Worm (Caenorhabditis elegans) whole organism, dauer: ENCODE measurements around the gene lrpc-1.

ENCODE experiments used
- unc-62 ChIP-seq: sonication (generic microtip); optimal IDR thresholded peaks from 2 replicates; lab custom pipeline; 2017; ENCODE audit warnings: missing biosample characterization, missing genetic modification reagents, missing genetic modification characterization

lrpc-1 gene

DNA sequence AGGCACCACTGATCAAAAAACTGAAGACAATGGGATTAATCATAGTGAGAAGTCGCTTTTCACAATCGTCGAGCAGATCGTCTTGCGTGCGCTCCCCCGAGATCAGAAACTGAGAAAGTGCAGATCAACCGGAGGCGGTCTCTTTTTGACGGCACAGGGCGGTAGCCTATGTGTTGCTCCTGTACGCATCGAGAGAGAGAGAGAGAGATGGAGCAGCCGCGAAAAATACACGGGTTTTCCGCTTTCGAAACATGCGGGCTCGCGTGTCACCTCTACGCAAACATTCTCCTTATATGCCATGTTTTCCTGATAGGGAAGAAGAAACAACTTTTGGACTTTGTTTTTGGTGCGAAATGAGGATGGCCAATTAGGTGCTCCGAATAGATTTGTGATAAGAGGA lies at the start of gene lrpc-1:
lrpc-1 (minus strand) TSS at position 101 of the 400 bp plus-strand sequence.
- TF ChIP-seq unc-62 (GFP tag; lab: Kevin White, UChicago) = no peak

DNA sequence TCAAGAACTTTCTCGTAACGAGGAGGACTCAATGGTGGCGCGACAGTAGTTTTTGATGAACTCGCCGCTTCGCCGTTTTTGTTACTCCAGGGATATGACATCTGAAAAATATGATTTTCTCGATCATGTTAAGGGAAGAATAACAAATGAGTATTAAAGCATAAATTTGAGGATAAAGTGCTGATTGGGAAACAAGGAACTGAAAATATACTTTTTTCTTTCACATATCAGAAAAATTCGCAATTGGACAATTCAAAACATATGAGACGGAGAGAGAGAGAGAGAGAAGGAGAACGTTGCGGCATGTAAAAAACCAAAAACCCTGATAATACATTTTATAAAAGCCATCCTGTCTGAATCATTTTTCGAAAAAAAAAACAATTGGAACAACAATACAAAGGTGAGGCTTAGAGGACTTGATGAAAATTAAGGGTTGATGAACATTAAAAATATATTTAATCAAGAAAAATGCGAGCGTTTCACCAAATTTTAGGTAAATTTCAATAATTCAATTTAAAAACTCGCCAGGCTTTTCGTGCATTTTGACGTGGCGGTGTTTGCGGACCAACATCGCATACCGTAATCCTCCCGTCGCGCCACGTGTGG lies 47.7 kb upstream of the lrpc-1 start, which contains the start of the genes mut-14 and C14C11.2:
mut-14 (minus strand) TSS at position 101 of the 606 bp plus-strand sequence.
C14C11.2 (plus strand) TSS at position 556 of the 606 bp plus-strand sequence.
- TF ChIP-seq unc-62 (GFP tag; lab: Kevin White, UChicago) = no peak

DNA sequence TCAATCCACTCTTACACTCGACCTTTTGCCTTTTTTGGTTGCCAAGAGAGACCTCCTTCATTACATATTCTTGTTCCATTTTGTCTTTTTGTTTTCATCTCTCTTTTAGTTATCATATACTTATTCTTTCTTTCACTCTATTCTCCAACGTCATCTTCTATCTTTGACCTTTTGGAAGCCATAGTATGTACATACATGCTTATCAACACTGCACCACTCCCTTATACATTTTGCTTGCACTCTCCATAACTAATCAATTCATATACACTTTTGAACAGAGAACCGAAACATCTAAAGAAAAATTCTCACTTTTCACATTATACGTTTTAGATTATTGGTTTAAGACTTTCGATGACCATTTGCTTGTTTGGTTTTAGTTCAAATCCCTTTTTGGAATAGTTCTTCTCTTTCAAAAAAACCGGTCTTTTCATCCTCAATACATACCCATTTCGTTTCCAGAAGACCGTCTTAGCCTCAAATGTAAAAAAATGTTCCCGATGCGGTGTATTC lies 41.0 kb upstream of the lrpc-1 start, which contains the start of gene hex-2:
hex-2 (plus strand) TSS at position 460 of the 510 bp plus-strand sequence.
- no peak for TF ChIP-seq unc-62 (GFP tag; lab: Kevin White, UChicago)

DNA sequence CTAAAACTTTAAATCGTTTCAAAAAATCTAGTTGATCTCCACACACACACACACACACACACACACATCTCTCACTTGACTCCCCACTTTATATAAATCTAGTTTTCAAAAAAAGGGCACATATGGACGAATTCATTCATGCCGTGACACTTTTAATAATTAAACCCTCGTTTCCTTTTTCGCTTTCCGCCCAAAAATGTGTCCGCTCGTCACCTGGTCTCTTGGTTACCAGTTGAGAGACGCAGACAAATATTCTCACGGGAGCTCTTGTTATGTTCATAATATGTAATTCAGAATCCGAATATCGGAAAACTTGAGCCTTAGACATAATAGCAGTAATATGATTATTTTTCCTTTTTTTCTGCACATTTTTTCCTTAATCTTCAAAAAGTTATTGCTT lies 38.9 kb upstream of the lrpc-1 start:
- no peak for TF ChIP-seq unc-62 (GFP tag; lab: Kevin White, UChicago)

DNA sequence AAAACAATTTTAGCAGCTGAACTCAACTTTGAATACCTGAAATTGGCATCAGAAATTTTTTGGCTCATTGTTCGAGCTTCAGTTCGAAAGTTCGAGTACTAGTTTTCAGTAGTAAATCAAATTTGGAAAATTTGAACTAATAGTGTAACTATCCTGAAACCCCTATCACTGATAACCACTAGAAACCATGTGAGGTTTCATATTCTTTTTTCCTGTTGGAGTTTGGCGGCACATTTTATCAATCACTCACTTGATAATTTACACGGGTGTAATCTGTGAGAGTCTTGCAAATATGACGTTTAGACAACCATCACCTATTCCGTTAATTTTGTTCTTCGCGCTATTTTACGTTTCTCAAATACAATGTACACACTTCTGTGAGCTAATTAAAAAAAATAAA lies 34.4 kb upstream of the lrpc-1 start, which contains the start of gene C14C11.4:
C14C11.4 (plus strand) TSS at position 252 of the 400 bp plus-strand sequence.
- TF ChIP-seq unc-62 (GFP tag; lab: Kevin White, UChicago) = no peak

DNA sequence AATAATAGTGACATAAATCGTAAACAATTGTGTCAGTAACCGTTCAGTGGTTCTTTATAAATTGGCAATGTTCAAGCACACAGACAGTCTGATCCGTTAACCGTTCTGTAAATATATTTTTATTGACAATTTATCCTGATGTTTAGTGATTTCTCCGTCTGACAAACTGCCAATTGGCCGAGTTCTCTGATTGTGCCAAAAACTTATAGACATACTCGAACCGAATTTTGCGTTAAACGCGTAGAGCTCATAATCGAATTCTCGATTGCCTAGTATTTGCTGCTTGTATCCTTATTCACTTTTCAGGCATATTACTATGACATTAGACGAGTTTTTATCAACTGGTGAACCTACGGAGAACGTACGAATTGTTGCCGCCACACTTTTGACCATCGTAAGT lies 31.2 kb upstream of the lrpc-1 start, which contains the start of gene srx-117:
srx-117 (plus strand) TSS at position 301 of the 400 bp plus-strand sequence.
- TF ChIP-seq unc-62 (GFP tag; lab: Kevin White, UChicago) = no peak

DNA sequence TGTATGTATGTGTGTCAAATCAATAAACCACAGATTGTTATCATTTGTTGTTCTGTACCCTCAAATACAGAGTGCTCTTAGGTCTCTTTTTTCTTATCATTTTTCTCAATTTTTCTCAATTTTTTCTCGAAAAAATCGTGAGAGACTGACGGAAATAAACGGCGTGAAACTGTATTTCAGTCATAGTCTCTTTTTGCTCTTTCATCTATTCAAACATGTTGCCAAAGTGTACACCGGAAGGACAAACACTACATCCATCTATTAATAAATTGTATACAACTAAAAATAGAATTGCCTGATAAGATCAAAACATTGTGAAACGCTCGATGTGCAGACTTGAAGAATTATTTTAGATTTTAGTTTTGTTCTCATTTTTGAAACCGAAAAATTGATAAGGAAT lies 21.4 kb upstream of the lrpc-1 start:
- TF ChIP-seq unc-62 (GFP tag; lab: Kevin White, UChicago) = no peak

DNA sequence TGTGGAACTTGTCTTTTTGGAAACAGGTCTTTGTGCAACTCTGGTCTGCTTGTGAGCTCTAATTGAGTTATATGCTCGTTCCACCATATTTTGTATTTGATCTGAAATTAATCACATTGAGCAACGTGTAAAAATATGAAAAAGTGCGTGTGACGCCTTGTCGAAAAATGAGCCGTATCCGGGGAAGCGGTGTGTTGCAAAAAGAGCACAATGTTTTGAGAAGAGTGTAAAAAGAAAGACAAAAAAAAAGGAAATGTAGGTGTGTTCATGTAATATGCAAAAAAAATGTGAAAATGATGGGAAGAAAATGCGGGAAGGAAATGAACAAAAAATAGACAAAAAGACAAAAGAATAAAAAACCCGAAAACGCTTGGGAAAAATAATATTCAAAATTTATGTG lies 17.8 kb upstream of the lrpc-1 start, which contains the start of gene acy-4:
acy-4 (minus strand) TSS at position 101 of the 400 bp plus-strand sequence.
- TF ChIP-seq unc-62 (GFP tag; lab: Kevin White, UChicago) = no peak

DNA sequence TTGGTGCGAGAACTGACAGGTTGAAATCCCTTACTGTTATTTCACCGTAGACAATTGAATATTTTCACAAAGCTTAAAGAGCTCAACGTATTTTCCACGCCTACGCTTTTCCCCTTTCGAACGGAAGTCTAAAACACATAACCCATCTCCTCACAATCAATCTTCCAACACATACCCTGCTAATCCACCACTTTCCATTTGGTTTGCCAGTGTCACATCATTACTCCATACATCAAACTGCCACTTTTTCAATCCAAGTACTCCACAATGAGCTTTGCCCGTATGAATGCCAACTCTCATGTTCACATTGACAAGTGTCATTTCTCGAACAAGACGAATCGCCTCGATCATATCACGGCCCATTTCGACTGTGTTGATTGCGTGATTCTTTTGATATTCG lies 15.0 kb upstream of the lrpc-1 start:
- TF ChIP-seq unc-62 (GFP tag; lab: Kevin White, UChicago) = no peak

DNA sequence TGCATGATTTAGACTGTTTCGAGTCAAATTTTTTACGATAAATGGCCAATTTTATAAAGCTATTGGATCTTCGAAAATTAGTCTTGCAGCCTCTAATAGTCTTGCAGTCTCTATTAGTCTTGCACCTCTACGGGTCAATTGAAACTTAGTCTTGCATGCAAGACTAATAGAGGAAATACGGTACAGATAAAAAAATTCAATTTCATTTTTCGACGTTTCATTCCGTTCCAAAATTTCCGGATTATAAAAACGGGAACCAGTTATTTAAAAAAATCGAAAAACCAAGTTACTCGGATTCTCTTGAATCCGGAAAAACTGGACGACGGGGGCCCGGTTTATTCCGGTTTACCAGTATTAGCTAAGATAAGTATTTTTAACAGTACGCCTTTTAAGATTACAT lies 8.4 kb upstream of the lrpc-1 start, which contains the start of gene M03E7.1:
M03E7.1 (plus strand) TSS at position 301 of the 400 bp plus-strand sequence.
- no peak for TF ChIP-seq unc-62 (GFP tag; lab: Kevin White, UChicago)

DNA sequence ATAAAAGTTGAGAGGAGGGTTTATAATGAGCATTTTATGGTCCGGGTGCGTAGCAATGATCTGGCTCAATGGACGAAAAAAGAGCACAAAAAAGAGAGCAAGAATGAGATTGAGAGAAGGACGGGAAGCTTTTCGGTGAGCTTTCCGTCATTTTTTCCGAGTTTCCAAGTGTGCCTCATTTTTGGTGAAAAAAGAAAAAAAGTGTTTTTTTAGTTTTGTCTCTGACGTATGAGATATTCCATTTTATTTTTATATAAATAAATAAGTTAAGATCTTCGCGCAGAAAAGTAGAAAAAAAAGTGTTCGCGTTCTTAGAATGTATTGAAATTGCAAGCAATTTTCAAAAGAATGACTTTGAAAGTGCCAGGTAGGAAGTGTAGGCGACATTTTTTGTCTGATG lies 7.0 kb upstream of the lrpc-1 start, which contains the start of gene memb-2:
memb-2 (minus strand) TSS at position 101 of the 400 bp plus-strand sequence.
- TF ChIP-seq unc-62 (GFP tag; lab: Kevin White, UChicago) = no peak

DNA sequence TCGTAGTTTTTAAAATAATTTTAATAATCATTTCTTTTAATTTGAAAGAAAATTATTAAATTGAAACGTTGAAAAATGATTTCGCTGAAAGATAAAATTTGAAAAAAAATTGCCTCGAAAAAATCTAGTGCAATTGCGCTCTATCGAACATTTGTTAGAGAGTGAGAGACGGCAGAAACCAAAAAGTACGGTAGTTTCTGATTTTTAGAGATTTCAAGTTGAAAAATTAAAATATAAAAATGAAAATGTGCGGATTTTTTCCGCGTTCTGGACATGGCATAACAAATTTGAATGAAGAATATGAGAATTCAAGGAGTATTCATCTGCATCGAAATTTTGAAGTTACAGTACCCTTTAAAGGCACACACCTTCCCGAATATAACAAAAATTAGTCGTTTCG lies 6.4 kb upstream of the lrpc-1 start:
- TF ChIP-seq unc-62 (GFP tag; lab: Kevin White, UChicago) = no peak

DNA sequence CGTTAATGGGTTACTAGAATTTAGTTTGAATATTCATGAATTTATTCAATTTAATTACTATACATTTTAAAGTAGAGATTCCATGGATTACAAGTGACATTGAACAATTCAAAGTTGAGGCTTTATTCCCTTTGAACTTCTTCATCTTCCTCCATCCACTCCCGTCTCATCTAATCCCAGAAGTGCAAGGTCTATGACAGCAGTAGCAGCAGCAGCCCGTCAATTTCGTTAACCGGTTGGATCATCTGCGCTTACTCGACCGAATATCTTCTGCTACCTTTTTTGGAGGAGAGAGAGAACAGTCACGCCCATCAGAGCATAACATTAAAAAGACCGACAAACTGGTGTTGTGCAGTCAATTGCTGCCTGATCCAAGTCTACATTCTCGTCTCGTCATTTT lies 4.3 kb upstream of the lrpc-1 start, which contains the start of gene M03E7.2:
M03E7.2 (plus strand) TSS at position 301 of the 400 bp plus-strand sequence.
- TF ChIP-seq unc-62 (GFP tag; lab: Kevin White, UChicago) = no peak

DNA sequence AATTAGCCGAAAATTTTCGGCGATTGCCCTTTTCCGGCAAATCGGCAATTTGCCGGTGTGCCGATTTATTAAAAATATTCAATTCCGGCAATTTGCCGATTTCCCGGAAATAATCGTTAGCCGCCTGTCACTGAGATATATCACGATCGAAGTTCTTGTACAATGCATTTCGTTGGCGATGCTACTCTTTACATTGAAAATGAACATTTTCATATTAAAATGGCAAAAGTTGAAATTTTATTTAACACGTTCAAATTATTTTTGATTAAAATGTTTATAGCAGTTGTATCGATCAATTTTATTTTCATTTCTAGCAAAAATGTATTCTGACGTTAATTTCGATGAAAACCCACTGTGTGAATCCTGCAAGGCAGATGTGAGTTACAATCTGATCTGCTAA lies 1.7 kb upstream of the lrpc-1 start, which contains the start of gene M03E7.3:
M03E7.3 (plus strand) TSS at position 301 of the 400 bp plus-strand sequence.
- no peak for TF ChIP-seq unc-62 (GFP tag; lab: Kevin White, UChicago)

DNA sequence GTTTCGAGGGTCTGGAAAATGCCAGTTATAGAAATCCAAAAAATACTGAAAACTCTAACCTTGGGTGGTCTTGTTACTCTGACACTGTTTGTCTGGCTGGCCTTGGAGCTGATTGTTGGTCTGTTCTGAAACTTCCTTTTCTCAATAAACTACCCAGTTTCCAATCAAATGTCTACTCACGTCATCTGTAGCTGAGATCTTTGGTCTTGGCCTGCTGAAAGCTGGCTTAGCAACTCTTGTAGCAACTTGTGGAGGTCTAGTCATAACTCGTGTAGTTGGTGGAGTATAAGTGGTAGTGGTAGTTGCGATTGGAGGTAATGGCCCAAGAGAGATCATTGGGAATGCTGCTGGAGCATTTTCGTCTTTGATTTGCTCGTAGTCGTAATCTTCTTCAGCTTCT lies 2.8 kb downstream of the lrpc-1 start:
- no peak for TF ChIP-seq unc-62 (GFP tag; lab: Kevin White, UChicago)

DNA sequence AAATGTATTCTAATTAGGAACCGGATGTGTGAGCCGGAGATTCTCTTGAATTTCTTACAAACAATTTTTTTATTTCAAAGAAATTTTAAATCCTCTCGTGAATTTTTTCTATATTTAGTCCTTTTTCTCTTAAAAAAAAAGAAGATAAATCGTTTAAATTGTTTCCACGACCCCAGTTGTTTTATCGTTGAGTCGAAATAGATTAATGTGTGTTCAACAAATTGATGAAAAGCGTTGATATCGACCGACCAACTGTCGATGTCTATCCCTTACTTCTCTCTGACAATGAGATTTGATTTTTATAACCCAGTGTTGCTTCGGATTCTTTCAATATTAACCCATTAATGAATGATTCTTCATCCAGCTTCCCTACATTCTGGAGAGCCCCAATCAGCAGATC lies 6.8 kb downstream of the lrpc-1 start, which contains the start of gene CD4.1:
CD4.1 (plus strand) TSS at position 301 of the 400 bp plus-strand sequence.
- no peak for TF ChIP-seq unc-62 (GFP tag; lab: Kevin White, UChicago)
